Worm (Caenorhabditis elegans) whole organism, L1 larva: ENCODE data around the gene cls-1.

Experiments
- C16A3.4 ChIP-seq: fragments of 150-350 bp; optimal IDR thresholded peaks from 2 replicates; lab custom pipeline; 2014; ENCODE audit warnings: missing biosample characterization, missing genetic modification characterization
- C34B4.2 ChIP-seq: sonication (generic microtip); optimal IDR thresholded peaks from 2 replicates; lab custom pipeline; 2017; ENCODE audit warnings: mild to moderate bottlenecking, missing genetic modification characterization, missing compliant biosample characterization
- F16B12.6 ChIP-seq: fragments of 150-350 bp; optimal IDR thresholded peaks from 2 replicates; lab custom pipeline; 2014; ENCODE audit warnings: missing biosample characterization, missing genetic modification characterization
- Y116A8C.19 ChIP-seq: sonication (generic microtip); optimal IDR thresholded peaks from 2 replicates; lab custom pipeline; 2016; ENCODE audit warnings: missing compliant biosample characterization, missing genetic modification characterization, borderline replicate concordance
- aha-1 ChIP-seq: fragments of 150-350 bp; optimal IDR thresholded peaks from 2 replicates; lab custom pipeline; 2014; ENCODE audit warnings: missing biosample characterization, missing genetic modification characterization
- alr-1 ChIP-seq: fragments of 200-800 bp; sonication (Bioruptor generic); optimal IDR thresholded peaks from 2 replicates; lab custom pipeline; 2018; ENCODE audit warnings: borderline replicate concordance, mild to moderate bottlenecking, missing genetic modification characterization, missing compliant biosample characterization
- ama-1 ChIP-seq: fragments of 150-350 bp; optimal IDR thresholded peaks from 2 replicates; lab custom pipeline; 2014
- ces-1 ChIP-seq: fragments of 150-350 bp; optimal IDR thresholded peaks from 2 replicates; lab custom pipeline; 2014; ENCODE audit warnings: missing biosample characterization, missing genetic modification reagents, missing genetic modification characterization
- dpl-1 ChIP-seq, 3 experiments: fragments of 150-350 bp in 2 of 3; sonication (generic microtip) in 1 of 3; optimal IDR thresholded peaks; 2 replicates each; lab custom pipeline; 2014 to 2017; ENCODE audit warnings: missing biosample characterization in 3 of 3, missing genetic modification characterization in 3 of 3, missing genetic modification reagents in 3 of 3
- dsc-1 ChIP-seq: sonication (generic microtip); optimal IDR thresholded peaks from 2 replicates; lab custom pipeline; 2016; ENCODE audit warnings: mild to moderate bottlenecking, missing genetic modification characterization, missing compliant biosample characterization
- efl-1 ChIP-seq, 4 experiments: fragments of 150-350 bp; optimal IDR thresholded peaks in 3 of 4; peaks in 1 of 4; 1 replicate in 1 of 4; 2 replicates in 3 of 4; lab custom pipeline; 2014; ENCODE audit warnings: missing biosample characterization in 2 of 4, missing genetic modification characterization in 2 of 4, missing genetic modification reagents in 2 of 4
- egl-13 ChIP-seq: sonication (generic microtip); optimal IDR thresholded peaks from 2 replicates; lab custom pipeline; 2016; ENCODE audit warnings: missing genotype, missing genetic modification reagents, missing genetic modification characterization, missing compliant biosample characterization
- egl-27 ChIP-seq, 2 experiments: fragments of 150-350 bp in 1 of 2; sonication (generic microtip); optimal IDR thresholded peaks; 3 replicates each; lab custom pipeline; 2017 to 2018; ENCODE audit warnings: missing biosample characterization in 2 of 2, missing genetic modification characterization in 2 of 2, missing genetic modification reagents in 2 of 2
- elt-3 ChIP-seq, 6 experiments: fragments of 150-350 bp in 1 of 6; sonication (generic microtip); optimal IDR thresholded peaks; 2 replicates each; lab custom pipeline; 2017 to 2018; ENCODE audit warnings: missing biosample characterization in 6 of 6, missing genetic modification characterization in 6 of 6, inconsistent platforms in 1 of 6
- ets-5 ChIP-seq: fragments of 200-800 bp; sonication (Bioruptor generic); IDR thresholded peaks from 2 replicates; pipeline ENCODE4 v1.3.6; 2022; ENCODE audit warnings: missing genetic modification characterization, missing compliant biosample characterization
- fkh-10 ChIP-seq: sonication (generic microtip); optimal IDR thresholded peaks from 2 replicates; lab custom pipeline; 2017; ENCODE audit warnings: missing biosample characterization, missing genetic modification reagents, missing genetic modification characterization
- fkh-4 ChIP-seq: sonication (generic microtip); optimal IDR thresholded peaks from 2 replicates; lab custom pipeline; 2016; ENCODE audit warnings: missing compliant biosample characterization, missing genetic modification characterization, borderline replicate concordance
- grh-1 ChIP-seq: fragments of 200-800 bp; sonication (Bioruptor generic); IDR thresholded peaks from 2 replicates; pipeline ENCODE4 v1.3.6; 2022; ENCODE audit warnings: missing genetic modification reagents, missing genetic modification characterization, missing compliant biosample characterization
- hlh-4 ChIP-seq: sonication (generic microtip); optimal IDR thresholded peaks from 2 replicates; lab custom pipeline; 2016; ENCODE audit warnings: mild to moderate bottlenecking, missing genetic modification characterization, missing compliant biosample characterization
- irx-1 ChIP-seq: sonication (generic microtip); optimal IDR thresholded peaks from 2 replicates; lab custom pipeline; 2016; ENCODE audit warnings: missing genetic modification characterization, missing compliant biosample characterization
- isw-1 ChIP-seq: fragments of 200-800 bp; sonication (Bioruptor generic); IDR thresholded peaks from 2 replicates; pipeline ENCODE4 v1.3.6; 2022; ENCODE audit warnings: missing genetic modification characterization, missing compliant biosample characterization
- jun-1 ChIP-seq: fragments of 150-350 bp; optimal IDR thresholded peaks from 2 replicates; lab custom pipeline; 2014; ENCODE audit warnings: missing biosample characterization, missing genetic modification reagents, missing genetic modification characterization
- lin-14 ChIP-seq: fragments of 200-800 bp; sonication (Bioruptor generic); optimal IDR thresholded peaks from 2 replicates; lab custom pipeline; 2018; ENCODE audit warnings: mild to moderate bottlenecking, missing genetic modification characterization, moderate library complexity, missing compliant biosample characterization
- lin-15B ChIP-seq: fragments of 150-350 bp; sonication (generic microtip); optimal IDR thresholded peaks from 3 replicates; lab custom pipeline; 2014; ENCODE audit warnings: missing biosample characterization, missing genetic modification characterization
- lin-39 ChIP-seq: fragments of 150-350 bp; optimal IDR thresholded peaks from 2 replicates; lab custom pipeline; 2014; ENCODE audit warnings: missing biosample characterization, missing genetic modification reagents, missing genetic modification characterization
- lsy-2 ChIP-seq, 2 experiments: fragments of 150-350 bp; optimal IDR thresholded peaks; 2 replicates each; lab custom pipeline; 2014; ENCODE audit warnings: missing biosample characterization in 2 of 2, missing genetic modification characterization in 2 of 2
- nhr-11 ChIP-seq: fragments of 150-350 bp; optimal IDR thresholded peaks from 2 replicates; lab custom pipeline; 2014; ENCODE audit warnings: missing biosample characterization, missing genetic modification characterization
- nhr-12 ChIP-seq: sonication (generic microtip); optimal IDR thresholded peaks from 2 replicates; lab custom pipeline; 2017; ENCODE audit warnings: missing biosample characterization, missing genetic modification characterization
- nhr-20 ChIP-seq: sonication (generic microtip); optimal IDR thresholded peaks from 2 replicates; lab custom pipeline; 2016; ENCODE audit warnings: mild to moderate bottlenecking, missing genetic modification characterization, missing compliant biosample characterization
- nhr-237 ChIP-seq: fragments of 150-350 bp; optimal IDR thresholded peaks from 2 replicates; lab custom pipeline; 2014; ENCODE audit warnings: missing biosample characterization, missing genetic modification characterization
- nhr-28 ChIP-seq: fragments of 150-350 bp; optimal IDR thresholded peaks from 2 replicates; lab custom pipeline; 2014; ENCODE audit warnings: missing biosample characterization, missing genetic modification characterization
- nhr-47 ChIP-seq: sonication (generic microtip); optimal IDR thresholded peaks from 2 replicates; lab custom pipeline; 2016; ENCODE audit warnings: mild to moderate bottlenecking, missing genetic modification characterization, moderate library complexity, missing compliant biosample characterization
- nhr-77 ChIP-seq: fragments of 150-350 bp; optimal IDR thresholded peaks from 2 replicates; lab custom pipeline; 2014; ENCODE audit warnings: missing biosample characterization, missing genetic modification characterization
- nhr-84 ChIP-seq: sonication (generic microtip); optimal IDR thresholded peaks from 2 replicates; lab custom pipeline; 2017; ENCODE audit warnings: missing biosample characterization, missing genetic modification characterization
- nhr-85 ChIP-seq: sonication (generic microtip); peaks from one replicate; lab custom pipeline; 2016; ENCODE audit warnings: missing genetic modification characterization, inconsistent platforms, missing compliant biosample characterization
- pag-3 ChIP-seq: sonication (generic microtip); optimal IDR thresholded peaks from 2 replicates; lab custom pipeline; 2017; ENCODE audit warnings: missing genetic modification characterization, mild to moderate bottlenecking, missing compliant biosample characterization, antibody characterized with exemption, borderline replicate concordance; ENCODE audit not compliant: insufficient read depth
- pax-3 ChIP-seq: fragments of 200-800 bp; sonication (Bioruptor generic); optimal IDR thresholded peaks from 2 replicates; lab custom pipeline; 2018; ENCODE audit warnings: mild to moderate bottlenecking, missing genetic modification characterization, moderate library complexity, missing compliant biosample characterization
- rnt-1 ChIP-seq: sonication (generic microtip); optimal IDR thresholded peaks from 2 replicates; lab custom pipeline; 2016; ENCODE audit warnings: mild to moderate bottlenecking, missing genetic modification characterization, moderate library complexity, missing compliant biosample characterization
- skn-1 ChIP-seq: fragments of 150-350 bp; optimal IDR thresholded peaks from 2 replicates; lab custom pipeline; 2014; ENCODE audit warnings: missing biosample characterization, missing genetic modification characterization
- sptf-1 ChIP-seq: fragments of 150-350 bp; optimal IDR thresholded peaks from 2 replicates; lab custom pipeline; 2014; ENCODE audit warnings: missing biosample characterization, missing genetic modification characterization
- swsn-7 ChIP-seq: sonication (generic microtip); optimal IDR thresholded peaks from 2 replicates; lab custom pipeline; 2016; ENCODE audit warnings: missing genetic modification characterization, missing compliant biosample characterization
- tlp-1 ChIP-seq: fragments of 150-350 bp; optimal IDR thresholded peaks from 2 replicates; lab custom pipeline; 2014; ENCODE audit warnings: missing biosample characterization, missing genetic modification characterization
- unc-130 ChIP-seq: fragments of 150-350 bp; optimal IDR thresholded peaks from 2 replicates; lab custom pipeline; 2017; ENCODE audit warnings: missing biosample characterization, missing genetic modification characterization, inconsistent platforms
- unc-30 ChIP-seq: sonication (generic microtip); optimal IDR thresholded peaks from 2 replicates; lab custom pipeline; 2017; ENCODE audit warnings: missing biosample characterization, missing genetic modification characterization
- unc-62 ChIP-seq: fragments of 150-350 bp; optimal IDR thresholded peaks from 2 replicates; lab custom pipeline; 2014; ENCODE audit warnings: missing biosample characterization, missing genetic modification reagents, missing genetic modification characterization
- unc-98 ChIP-seq: fragments of 200-800 bp; sonication (Bioruptor generic); IDR thresholded peaks from 2 replicates; pipeline ENCODE4 v1.3.6; 2022; ENCODE audit warnings: missing genetic modification characterization, missing compliant biosample characterization
- vab-15 ChIP-seq: sonication (generic microtip); optimal IDR thresholded peaks from 2 replicates; lab custom pipeline; 2017; ENCODE audit warnings: missing genotype, mild to moderate bottlenecking, missing genetic modification characterization, missing compliant biosample characterization
- xbp-1 ChIP-seq: sonication (generic microtip); optimal IDR thresholded peaks from 2 replicates; lab custom pipeline; 2016; ENCODE audit warnings: missing genetic modification characterization, missing compliant biosample characterization
- zag-1 ChIP-seq: fragments of 150-350 bp; optimal IDR thresholded peaks from 2 replicates; lab custom pipeline; 2014; ENCODE audit warnings: missing biosample characterization, missing genetic modification characterization
- zip-4 ChIP-seq: fragments of 200-800 bp; sonication (Bioruptor generic); optimal IDR thresholded peaks from 2 replicates; lab custom pipeline; 2018; ENCODE audit warnings: mild to moderate bottlenecking, missing genetic modification characterization, moderate library complexity, missing compliant biosample characterization
- ztf-11 ChIP-seq, 2 experiments: sonication (generic microtip); optimal IDR thresholded peaks; 2 replicates each; lab custom pipeline; 2016 to 2017; ENCODE audit warnings: missing genetic modification characterization in 2 of 2, missing biosample characterization in 1 of 2, missing compliant biosample characterization in 1 of 2
- ztf-4 ChIP-seq: fragments of 150-350 bp; optimal IDR thresholded peaks from 2 replicates; lab custom pipeline; 2014; ENCODE audit warnings: missing biosample characterization, missing genetic modification characterization

The cls-1 gene

DNA sequence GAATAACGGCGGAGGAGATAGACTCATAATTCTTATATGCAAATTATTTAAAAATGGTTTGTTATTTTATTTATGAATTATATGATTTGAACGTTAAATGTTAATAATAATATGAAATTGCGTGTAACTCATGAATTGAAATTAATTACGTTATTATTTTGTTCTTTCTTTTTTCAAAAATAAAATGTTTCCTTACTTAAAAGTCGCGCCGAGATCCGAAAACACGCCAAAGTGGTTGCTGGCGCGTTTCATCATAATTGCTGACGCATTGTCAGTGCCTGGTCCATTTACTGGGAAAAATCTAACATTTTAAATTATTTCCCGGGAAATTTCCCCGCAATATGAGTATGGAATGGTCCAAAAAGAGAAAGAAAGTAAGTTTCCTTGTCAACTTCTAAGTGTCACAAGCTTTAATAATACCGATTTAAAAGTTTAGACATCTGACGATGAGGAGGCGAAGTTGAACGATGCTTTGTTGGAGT, 8.5 kb upstream of the cls-1 start, which contains the start of the genes C07H6.9 and sap-140 (continued):
- TF ChIP-seq nhr-85 (tag; lab: Kevin White, UChicago) (peak; percentile 93), tlp-1 (tag; lab: Kevin White, UChicago) (no peak), xbp-1 (tag; lab: Kevin White, UChicago) (peak; percentile 87), ets-5 (GFP tag; lab: Robert Waterston, UW) (no peak), unc-98 (GFP tag; lab: Robert Waterston, UW) (no peak), efl-1 (optimal IDR thresholded peaks at IDR 0.05; lab: Kevin White, UChicago) (peak; percentile 84 to 94), efl-1 (GFP tag; optimal IDR thresholded peaks at IDR 0.05 in 1 of 2; lab: Kevin White, UChicago) (peak; percentile 92 to 99), ama-1 (lab: Kevin White, UChicago) (no peak), zag-1 (tag; lab: Kevin White, UChicago) (no peak), nhr-237 (peak; percentile 54), pax-3 (tag; lab: Kevin White, UChicago) (no peak), ztf-11 (tag; optimal IDR thresholded peaks at IDR 0.05; lab: Kevin White, UChicago) (peak in 1 of 2 experiments; percentile 62), nhr-12 (tag; lab: Kevin White, UChicago) (no peak), dpl-1 (GFP tag; optimal IDR thresholded peaks at IDR 0.05; lab: Kevin White, UChicago) (peak; percentile 93 to 96 (median 95)), lin-15B (tag; lab: Kevin White, UChicago) (peak; percentile 73), dsc-1 (peak; percentile 87), C16A3.4 (peak; percentile 80), ztf-4 (tag; lab: Kevin White, UChicago) (peak; percentile 3), nhr-11 (no peak), Y116A8C.19 (tag; lab: Kevin White, UChicago) (no peak), nhr-28 (tag; lab: Kevin White, UChicago) (no peak), C34B4.2 (tag; lab: Kevin White, UChicago) (no peak), F16B12.6 (tag; lab: Kevin White, UChicago) (peak; percentile 64), nhr-77 (tag; lab: Kevin White, UChicago) (peak; percentile 70), lsy-2 (tag; optimal IDR thresholded peaks at IDR 0.05; lab: Kevin White, UChicago) (peak; percentile 90 to 91), aha-1 (tag; lab: Kevin White, UChicago) (peak; percentile 48), egl-13 (tag; lab: Kevin White, UChicago) (peak; percentile 67), unc-130 (tag; lab: Kevin White, UChicago) (peak; percentile 94), nhr-84 (tag; lab: Kevin White, UChicago) (no peak), lin-39 (peak; percentile 67), irx-1 (peak; percentile 46), alr-1 (tag; lab: Kevin White, UChicago) (no peak), rnt-1 (tag; lab: Kevin White, UChicago) (peak; percentile 93), ces-1 (no peak), hlh-4 (no peak), fkh-4 (tag; lab: Kevin White, UChicago) (no peak), skn-1 (tag; lab: Kevin White, UChicago) (peak; percentile 52), unc-30 (tag; lab: Kevin White, UChicago) (no peak), elt-3 (tag; optimal IDR thresholded peaks at IDR 0.05; lab: Kevin White, UChicago) (peak in 3 of 6 experiments; percentile 16 to 80 (median 20)), isw-1 (GFP tag; lab: Robert Waterston, UW) (peak; percentile 71), jun-1 (tag; lab: Kevin White, UChicago) (peak; percentile 47), egl-27 (tag; optimal IDR thresholded peaks at IDR 0.05; lab: Kevin White, UChicago) (no peak), sptf-1 (no peak), lin-14 (peak; percentile 83), nhr-20 (tag; lab: Kevin White, UChicago) (peak; percentile 88), nhr-47 (tag; lab: Kevin White, UChicago) (peak; percentile 89), fkh-10 (peak; percentile 16), zip-4 (GFP tag; lab: Kevin White, UChicago) (peak; percentile 35), grh-1 (GFP tag; lab: Robert Waterston, UW) (peak; percentile 68), swsn-7 (tag; lab: Kevin White, UChicago) (peak; percentile 86), vab-15 (peak; percentile 47), unc-62 (GFP tag; lab: Kevin White, UChicago) (no peak), pag-3 (tag; lab: Kevin White, UChicago) (no peak)
